Fruit fly (Drosophila melanogaster) whole organism, embryonic: Measurements from ENCODE around the gene Moe.
A peak's percentile ranks its signal among the peaks of the same experiment; 100 is the strongest.

Experiments used
- Adf1 ChIP-seq: fragments of 200-800 bp; sonication (Bioruptor generic); IDR thresholded peaks from 2 replicates; pipeline ENCODE4 v1.3.6; 2022; ENCODE audit warnings: missing biosample characterization, missing genetic modification characterization
- B-H1 ChIP-seq: fragments of 200-800 bp; sonication (Bioruptor generic); IDR thresholded peaks from 3 replicates; pipeline ENCODE4 v1.3.6; 2022; ENCODE audit warnings: missing biosample characterization, missing genetic modification characterization
- Blimp-1 ChIP-seq: fragments of 200-800 bp; sonication (Bioruptor generic); optimal IDR thresholded peaks from 3 replicates; lab custom pipeline; 2018; ENCODE audit warnings: missing biosample characterization, missing genetic modification characterization, mild to moderate bottlenecking, moderate library complexity, missing genetic modification reagents
- C15 ChIP-seq: fragments of 200-800 bp; sonication (Bioruptor generic); IDR thresholded peaks from 3 replicates; pipeline ENCODE4 v1.3.6; 2022; ENCODE audit warnings: missing biosample characterization, missing genetic modification characterization
- CG10209 ChIP-seq: fragments of 200-800 bp; sonication (Bioruptor generic); optimal IDR thresholded peaks from 3 replicates; lab custom pipeline; 2017; ENCODE audit warnings: missing biosample characterization, mild to moderate bottlenecking, missing genetic modification characterization, missing genetic modification reagents
- CG10321 ChIP-seq: fragments of 200-800 bp; sonication (Bioruptor generic); IDR thresholded peaks from 2 replicates; pipeline ENCODE4 v1.3.6; 2022; ENCODE audit warnings: missing biosample characterization, missing genetic modification characterization
- CG11723 ChIP-seq: fragments of 200-800 bp; sonication (Bioruptor generic); optimal IDR thresholded peaks from 2 replicates; lab custom pipeline; 2017; ENCODE audit warnings: missing biosample characterization, mild to moderate bottlenecking, missing genetic modification characterization
- CG1529 ChIP-seq: fragments of 200-800 bp; sonication (Bioruptor generic); optimal IDR thresholded peaks from 3 replicates; lab custom pipeline; 2018; ENCODE audit warnings: missing biosample characterization, missing genetic modification characterization
- CG17385 ChIP-seq: fragments of 200-800 bp; sonication (Bioruptor generic); optimal IDR thresholded peaks from 3 replicates; lab custom pipeline; 2018; ENCODE audit warnings: missing biosample characterization, mild to moderate bottlenecking, missing genetic modification characterization
- CG17612 ChIP-seq: fragments of 200-800 bp; sonication (Bioruptor generic); IDR thresholded peaks from 2 replicates; pipeline ENCODE4 v1.3.6; 2022; ENCODE audit warnings: missing biosample characterization, missing genetic modification characterization
- CG18011 ChIP-seq: fragments of 200-800 bp; sonication (Bioruptor generic); optimal IDR thresholded peaks from 2 replicates; lab custom pipeline; 2017; ENCODE audit warnings: missing biosample characterization, missing genetic modification characterization, mild to moderate bottlenecking, moderate library complexity, missing genotype
- CG1832 ChIP-seq: fragments of 200-800 bp; sonication (Bioruptor generic); optimal IDR thresholded peaks from 2 replicates; lab custom pipeline; 2017; ENCODE audit warnings: missing biosample characterization, mild to moderate bottlenecking, missing genetic modification characterization, inconsistent platforms
- CG2889 ChIP-seq: fragments of 200-800 bp; sonication (Bioruptor generic); IDR thresholded peaks from 3 replicates; pipeline ENCODE4 v1.3.6; 2022; ENCODE audit warnings: missing biosample characterization, missing genetic modification characterization
- CG33213 ChIP-seq: fragments of 200-800 bp; sonication (Bioruptor generic); optimal IDR thresholded peaks from 3 replicates; lab custom pipeline; 2016; ENCODE audit warnings: missing biosample characterization, missing genetic modification characterization
- CG6272 ChIP-seq: fragments of 200-800 bp; sonication (Bioruptor generic); IDR thresholded peaks from 2 replicates; pipeline ENCODE4 v1.3.6; 2022; ENCODE audit warnings: missing biosample characterization, missing genetic modification characterization
- CG7963 ChIP-seq: fragments of 200-800 bp; sonication (Bioruptor generic); IDR thresholded peaks from 3 replicates; pipeline ENCODE4 v1.3.6; 2022; ENCODE audit warnings: missing biosample characterization, missing genetic modification characterization; ENCODE audit not compliant: partially characterized antibody
- CG8089 ChIP-seq: fragments of 200-800 bp; sonication (Bioruptor generic); optimal IDR thresholded peaks from 3 replicates; lab custom pipeline; 2016; ENCODE audit warnings: missing biosample characterization, missing genetic modification characterization
- CG8281 ChIP-seq: fragments of 200-800 bp; sonication (Bioruptor generic); optimal IDR thresholded peaks from 2 replicates; lab custom pipeline; 2018; ENCODE audit warnings: missing biosample characterization, mild to moderate bottlenecking, missing genetic modification characterization, moderate library complexity
- CG8290 ChIP-seq, 3 experiments: fragments of 200-800 bp; sonication (Bioruptor generic); optimal IDR thresholded peaks; 2 replicates each; lab custom pipeline; 2016 to 2019; ENCODE audit warnings: missing biosample characterization in 3 of 3, missing genetic modification characterization in 3 of 3, mild to moderate bottlenecking in 2 of 3, moderate library complexity in 1 of 3
- Dad ChIP-seq: fragments of 200-800 bp; sonication (Bioruptor generic); optimal IDR thresholded peaks from 3 replicates; lab custom pipeline; 2016; ENCODE audit warnings: missing biosample characterization, missing genetic modification characterization
- Gug ChIP-seq: fragments of 200-800 bp; sonication (Bioruptor generic); IDR thresholded peaks from 4 replicates; pipeline ENCODE4 v1.3.6; 2022; ENCODE audit warnings: missing biosample characterization, missing genetic modification characterization
- Hand ChIP-seq: fragments of 200-800 bp; sonication (Bioruptor generic); optimal IDR thresholded peaks from 2 replicates; lab custom pipeline; 2017; ENCODE audit warnings: mild to moderate bottlenecking, missing biosample characterization, missing genetic modification reagents, missing genetic modification characterization
- Jarid2 ChIP-seq: fragments of 200-800 bp; sonication (Bioruptor generic); optimal IDR thresholded peaks from 3 replicates; lab custom pipeline; 2017; ENCODE audit warnings: mild to moderate bottlenecking, missing biosample characterization, missing genetic modification reagents, missing genetic modification characterization
- Nf-YA ChIP-seq: fragments of 200-800 bp; sonication (Bioruptor generic); IDR thresholded peaks from 2 replicates; pipeline ENCODE4 v1.3.6; 2022; ENCODE audit warnings: missing biosample characterization, missing genetic modification characterization
- Sry-β ChIP-seq: fragments of 200-800 bp; sonication (Bioruptor generic); optimal IDR thresholded peaks from 2 replicates; lab custom pipeline; 2018; ENCODE audit warnings: missing biosample characterization, mild to moderate bottlenecking, missing genetic modification characterization, moderate library complexity
- aop ChIP-seq: fragments of 200-800 bp; sonication (Bioruptor generic); IDR thresholded peaks from 2 replicates; pipeline ENCODE4 v1.3.6; 2022; ENCODE audit warnings: missing biosample characterization, missing genetic modification characterization
- bbx ChIP-seq: fragments of 200-800 bp; sonication (Bioruptor generic); IDR thresholded peaks from 2 replicates; pipeline ENCODE4 v1.3.6; 2022; ENCODE audit warnings: missing biosample characterization, missing genetic modification characterization; ENCODE audit not compliant: partially characterized antibody
- bowl ChIP-seq: fragments of 200-800 bp; sonication (Bioruptor generic); IDR thresholded peaks from 2 replicates; pipeline ENCODE4 v1.3.6; 2022; ENCODE audit warnings: missing biosample characterization, missing genetic modification characterization
- chinmo ChIP-seq: fragments of 200-800 bp; sonication (Bioruptor generic); IDR thresholded peaks from 4 replicates; pipeline ENCODE4 v1.3.6; 2022; ENCODE audit warnings: missing biosample characterization, missing genetic modification characterization; ENCODE audit not compliant: partially characterized antibody
- dmrt11E ChIP-seq: fragments of 200-800 bp; sonication (Bioruptor generic); optimal IDR thresholded peaks from 3 replicates; lab custom pipeline; 2018; ENCODE audit warnings: missing biosample characterization, mild to moderate bottlenecking, missing genetic modification characterization, moderate library complexity
- dmrt99B ChIP-seq: fragments of 200-800 bp; sonication (Bioruptor generic); optimal IDR thresholded peaks from 2 replicates; lab custom pipeline; 2018; ENCODE audit warnings: missing biosample characterization, mild to moderate bottlenecking, missing genetic modification characterization, moderate library complexity
- exex ChIP-seq: fragments of 200-800 bp; sonication (Bioruptor generic); optimal IDR thresholded peaks from 4 replicates; lab custom pipeline; 2018; ENCODE audit warnings: missing biosample characterization, mild to moderate bottlenecking, missing genetic modification characterization, moderate library complexity
- eyg ChIP-seq: fragments of 200-800 bp; sonication (Bioruptor generic); optimal IDR thresholded peaks from 3 replicates; lab custom pipeline; 2016; ENCODE audit warnings: missing biosample characterization, missing genetic modification characterization
- ftz-f1 ChIP-seq: fragments of 200-800 bp; sonication (Bioruptor generic); optimal IDR thresholded peaks from 2 replicates; lab custom pipeline; 2016; ENCODE audit warnings: missing biosample characterization, missing genetic modification characterization
- insv ChIP-seq, 2 experiments: fragments of 200-800 bp; sonication (Bioruptor generic); optimal IDR thresholded peaks; 3 replicates each; lab custom pipeline; 2016 to 2018; ENCODE audit warnings: missing biosample characterization in 2 of 2, missing genetic modification characterization in 2 of 2
- kah ChIP-seq: fragments of 200-800 bp; sonication (Bioruptor generic); optimal IDR thresholded peaks from 2 replicates; lab custom pipeline; 2018; ENCODE audit warnings: missing biosample characterization, mild to moderate bottlenecking, missing genetic modification characterization
- kni ChIP-seq: fragments of 200-800 bp; sonication (Bioruptor generic); optimal IDR thresholded peaks from 3 replicates; lab custom pipeline; 2017; ENCODE audit warnings: mild to moderate bottlenecking, missing biosample characterization, missing genetic modification reagents, missing genetic modification characterization
- lilli ChIP-seq: fragments of 200-800 bp; sonication (Bioruptor generic); optimal IDR thresholded peaks from 3 replicates; lab custom pipeline; 2016; ENCODE audit warnings: missing biosample characterization, missing genetic modification characterization
- mirr ChIP-seq: fragments of 200-800 bp; sonication (Bioruptor generic); optimal IDR thresholded peaks from 3 replicates; lab custom pipeline; 2018; ENCODE audit warnings: missing biosample characterization, mild to moderate bottlenecking, missing genetic modification characterization
- pnt ChIP-seq: fragments of 200-800 bp; sonication (Bioruptor generic); optimal IDR thresholded peaks from 3 replicates; lab custom pipeline; 2016; ENCODE audit warnings: missing biosample characterization, missing genetic modification characterization
- ro ChIP-seq: fragments of 200-800 bp; sonication (Bioruptor generic); IDR thresholded peaks from 2 replicates; pipeline ENCODE4 v1.3.6; 2022; ENCODE audit warnings: missing biosample characterization, missing genetic modification characterization
- sd ChIP-seq: fragments of 200-800 bp; sonication (Bioruptor generic); optimal IDR thresholded peaks from 3 replicates; lab custom pipeline; 2018; ENCODE audit warnings: missing biosample characterization, mild to moderate bottlenecking, missing genetic modification characterization, moderate library complexity
- sens ChIP-seq: fragments of 200-800 bp; sonication (Bioruptor generic); peaks from one replicate; lab custom pipeline; 2016; ENCODE audit warnings: missing biosample characterization, missing genetic modification characterization
- sens-2 ChIP-seq: fragments of 200-800 bp; sonication (Bioruptor generic); IDR thresholded peaks from 2 replicates; pipeline ENCODE4 v1.3.6; 2022; ENCODE audit warnings: missing biosample characterization, missing genetic modification characterization
- sisA ChIP-seq: fragments of 200-800 bp; sonication (Bioruptor generic); IDR thresholded peaks from 2 replicates; pipeline ENCODE4 v1.3.6; 2022; ENCODE audit warnings: missing biosample characterization, missing genetic modification characterization
- ssp ChIP-seq: fragments of 200-800 bp; sonication (Bioruptor generic); IDR thresholded peaks from 2 replicates; pipeline ENCODE4 v1.3.6; 2022; ENCODE audit warnings: missing biosample characterization, missing genetic modification characterization
- tin ChIP-seq: fragments of 200-800 bp; sonication (Bioruptor generic); optimal IDR thresholded peaks from 3 replicates; lab custom pipeline; 2016; ENCODE audit warnings: missing biosample characterization, missing genetic modification characterization
- trem ChIP-seq: fragments of 200-800 bp; optimal IDR thresholded peaks from 3 replicates; lab custom pipeline; 2019; ENCODE audit warnings: missing biosample characterization, mild to moderate bottlenecking, missing genetic modification characterization, moderate library complexity

The Moe gene

dm6 chrX:8924778-8925177, 26.6 kb upstream of the Moe start (continued):
- no peak for TF ChIP-seq eyg (GFP tag; lab: Kevin White, UChicago)
- TF ChIP-seq sisA (GFP tag; lab: Robert Waterston, UW): no peak
- TF ChIP-seq CG8089: no peak
- no peak for TF ChIP-seq Gug (GFP tag; lab: Robert Waterston, UW)
- TF ChIP-seq lilli (GFP tag; lab: Kevin White, UChicago): no peak
- no peak for TF ChIP-seq trem (tag; lab: Kevin White, UChicago)
- TF ChIP-seq dmrt11E (tag; lab: Kevin White, UChicago): no peak

- TF ChIP-seq CG8281 (no peak), ro (GFP tag; lab: Robert Waterston, UW) (no peak), pnt (no peak), Hand (no peak), sens-2 (GFP tag; lab: Robert Waterston, UW) (no peak), Dad (GFP tag; lab: Kevin White, UChicago) (no peak), dmrt99B (no peak), bbx (no peak), CG33213 (no peak), CG17385 (GFP tag; lab: Kevin White, UChicago) (no peak), aop (no peak), Jarid2 (GFP tag; lab: Kevin White, UChicago) (no peak), mirr (GFP tag; lab: Kevin White, UChicago) (no peak), C15 (GFP tag; lab: Robert Waterston, UW) (no peak), CG18011 (GFP tag; lab: Kevin White, UChicago) (no peak), CG2889 (GFP tag; lab: Robert Waterston, UW) (no peak), Sry-β (GFP tag; lab: Kevin White, UChicago) (no peak)
- TF ChIP-seq, all 482 proteins: peak for 0
These were observed 25.5 kb upstream of the Moe start, which contains the start of the genes CG12661 and CG43255 for dm6 chrX:8923587-8923986. Gene CG12661, minus strand, starts transcription at chrX:8923687. Gene CG43255, plus strand, starts transcription at chrX:8923960.

- TF ChIP-seq tin (GFP tag; lab: Kevin White, UChicago): no peak
- peak; percentile 52; the same call in 1 of the 2 replicates for TF ChIP-seq CG17612 (GFP tag; lab: Robert Waterston, UW)
- TF ChIP-seq CG6272 (GFP tag; lab: Robert Waterston, UW): no peak
- no peak for TF ChIP-seq exex (tag; lab: Kevin White, UChicago)
- TF ChIP-seq Nf-YA (GFP tag; lab: Robert Waterston, UW): no peak
- TF ChIP-seq CG8290 (GFP tag; optimal IDR thresholded peaks at IDR 0.05; lab: Kevin White, UChicago): peak; percentile 92
- TF ChIP-seq CG8290 (tag; optimal IDR thresholded peaks at IDR 0.05; lab: Kevin White, UChicago): peak in 1 of 2 experiments; percentile 65
- TF ChIP-seq, all 482 proteins: peak for 2
These were observed 13.7 kb upstream of the Moe start for dm6 chrX:8911878-8912277.

- TF ChIP-seq Adf1 (peak; percentile 80), CG11723 (GFP tag; lab: Kevin White, UChicago) (no peak), CG10209 (GFP tag; lab: Kevin White, UChicago) (no peak), ssp (GFP tag; lab: Robert Waterston, UW) (no peak), CG7963 (no peak), ftz-f1 (GFP tag; lab: Kevin White, UChicago) (peak; percentile 61), B-H1 (no peak), bowl (no peak), CG1832 (GFP tag; lab: Kevin White, UChicago) (peak; percentile 52), sens (GFP tag; lab: Kevin White, UChicago) (no peak), kni (GFP tag; lab: Kevin White, UChicago) (peak; percentile 5), chinmo (GFP tag; lab: Robert Waterston, UW) (no peak), CG10321 (GFP tag; lab: Robert Waterston, UW) (peak; percentile 63), Hand (no peak), kah (peak; percentile 35), Blimp-1 (GFP tag; lab: Kevin White, UChicago) (peak; percentile 79), CG1529 (no peak), insv (GFP tag; optimal IDR thresholded peaks at IDR 0.05; lab: Kevin White, UChicago) (peak; percentile 91 to 97), sd (tag; lab: Kevin White, UChicago) (peak; percentile 18)
These were observed 10.0 kb upstream of the Moe start for dm6 chrX:8908137-8908536.
